Fruit fly (Drosophila melanogaster): Measurements from ENCODE around the gene Nnk.

Nnk gene

dm6 chr3R:17810951-17811706 lies 6.1 kb upstream of the Nnk start, which contains the start of the genes Alg1 and tinc:
Gene Alg1, minus strand, starts transcription at chr3R:17811134.
Gene tinc, plus strand, starts transcription at chr3R:17811541.
- TF ChIP-seq h (optimal IDR thresholded peaks at IDR 0.05): no peak
- no peak for TF ChIP-seq Myc (optimal IDR thresholded peaks at IDR 0.05)
- TF ChIP-seq Sin3A (optimal IDR thresholded peaks at IDR 0.05): no peak
- TF ChIP-seq insv (optimal IDR thresholded peaks at IDR 0.05): no peak
- TF ChIP-seq psq (optimal IDR thresholded peaks at IDR 0.05): no peak
- TF ChIP-seq ttk (optimal IDR thresholded peaks at IDR 0.05): no peak

DNA sequence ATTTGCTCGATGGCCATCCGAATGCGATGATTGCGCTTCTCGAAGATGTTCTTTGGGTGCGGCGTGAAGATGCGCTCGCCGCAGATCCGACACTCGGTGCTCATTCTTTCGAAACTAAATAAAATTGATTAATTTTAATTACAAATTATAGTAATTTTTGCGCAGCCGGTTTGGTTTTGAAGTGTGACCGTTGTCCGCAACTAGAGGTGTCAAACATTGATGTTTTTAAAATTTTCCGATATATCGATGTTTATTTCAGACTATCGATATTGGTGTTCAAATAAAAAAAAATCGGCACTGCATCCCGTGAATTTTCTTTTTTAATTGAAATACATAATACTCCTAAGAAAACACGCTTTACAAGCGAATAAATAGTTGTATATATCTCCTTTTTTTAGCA lies 4.0 kb upstream of the Nnk start, which contains the start of gene Odj:
Gene Odj (minus strand): TSS at position 209 of the 400 bp plus-strand sequence.
- TF ChIP-seq Myc (optimal IDR thresholded peaks at IDR 0.05) (no peak), psq (optimal IDR thresholded peaks at IDR 0.05) (no peak), insv (optimal IDR thresholded peaks at IDR 0.05) (no peak), ttk (optimal IDR thresholded peaks at IDR 0.05) (no peak)

dm6 chr3R:17807035-17807606 lies 2.1 kb upstream of the Nnk start, which contains the start of gene CG17801:
Gene CG17801, minus strand, starts transcription at chr3R:17807085.
- TF ChIP-seq h (optimal IDR thresholded peaks at IDR 0.05) (no peak), Myc (optimal IDR thresholded peaks at IDR 0.05) (no peak), psq (optimal IDR thresholded peaks at IDR 0.05) (no peak), ttk (optimal IDR thresholded peaks at IDR 0.05) (no peak), insv (optimal IDR thresholded peaks at IDR 0.05) (no peak), Sin3A (optimal IDR thresholded peaks at IDR 0.05) (no peak)

dm6 chr3R:17803025-17803424 lies 2.0 kb downstream of the Nnk start, which contains the start of gene CG17806:
Gene CG17806, minus strand, starts transcription at chr3R:17803260.
- TF ChIP-seq Myc (optimal IDR thresholded peaks at IDR 0.05) (no peak), ttk (optimal IDR thresholded peaks at IDR 0.05) (no peak), h (optimal IDR thresholded peaks at IDR 0.05) (no peak), Sin3A (optimal IDR thresholded peaks at IDR 0.05) (no peak), psq (optimal IDR thresholded peaks at IDR 0.05) (no peak), insv (optimal IDR thresholded peaks at IDR 0.05) (no peak)

dm6 chr3R:17801264-17801663 lies 3.8 kb downstream of the Nnk start, which contains the start of gene CG17803:
Gene CG17803, minus strand, starts transcription at chr3R:17801512.
- TF ChIP-seq psq (optimal IDR thresholded peaks at IDR 0.05): no peak
- no peak for TF ChIP-seq Myc (optimal IDR thresholded peaks at IDR 0.05)
- no peak for TF ChIP-seq Sin3A (optimal IDR thresholded peaks at IDR 0.05)
- TF ChIP-seq insv (optimal IDR thresholded peaks at IDR 0.05): no peak
- no peak for TF ChIP-seq h (optimal IDR thresholded peaks at IDR 0.05)
- no peak for TF ChIP-seq ttk (optimal IDR thresholded peaks at IDR 0.05)

dm6 chr3R:17798211-17798737 lies 6.8 kb downstream of the Nnk start, which contains the start of gene CG7379:
Gene CG7379, minus strand, starts transcription at chr3R:17798304.
- TF ChIP-seq Sin3A (optimal IDR thresholded peaks at IDR 0.05): no peak
- no peak for TF ChIP-seq psq (optimal IDR thresholded peaks at IDR 0.05)
- no peak for TF ChIP-seq insv (optimal IDR thresholded peaks at IDR 0.05)
- TF ChIP-seq Myc (optimal IDR thresholded peaks at IDR 0.05): no peak
- TF ChIP-seq h (optimal IDR thresholded peaks at IDR 0.05): no peak
- TF ChIP-seq ttk (optimal IDR thresholded peaks at IDR 0.05): no peak

DNA sequence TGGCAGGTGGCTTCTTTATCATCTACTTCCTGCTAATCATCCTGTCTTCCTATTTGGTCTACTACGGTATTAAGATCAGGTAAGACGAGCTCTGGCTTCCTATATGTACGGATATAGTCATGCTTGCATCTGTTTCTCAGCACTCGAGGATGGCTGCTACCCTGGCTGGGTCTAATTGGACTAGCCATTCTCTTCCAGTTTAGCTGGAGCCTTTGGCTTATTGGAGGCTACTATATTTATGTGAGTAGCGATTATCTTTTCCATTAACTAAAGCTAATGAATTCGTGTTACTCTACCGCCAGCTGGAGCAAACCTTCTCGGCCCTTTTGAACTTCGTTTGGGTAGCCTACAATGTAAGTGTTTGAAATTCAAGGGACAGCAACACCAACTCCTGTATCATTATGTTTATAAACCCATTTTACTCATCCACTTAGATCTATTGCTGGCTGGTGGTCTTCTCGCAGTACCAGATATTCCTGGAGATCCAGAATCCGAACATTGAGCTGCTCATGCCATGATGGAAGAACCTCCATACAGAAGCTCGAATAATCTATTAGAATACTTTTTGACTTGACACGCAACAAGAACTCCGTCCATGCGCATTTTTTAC lies 9.4 kb downstream of the Nnk start:
- TF ChIP-seq Myc (optimal IDR thresholded peaks at IDR 0.05) (no peak), Sin3A (optimal IDR thresholded peaks at IDR 0.05) (no peak), ttk (optimal IDR thresholded peaks at IDR 0.05) (no peak), insv (optimal IDR thresholded peaks at IDR 0.05) (no peak), h (optimal IDR thresholded peaks at IDR 0.05) (no peak), psq (optimal IDR thresholded peaks at IDR 0.05) (no peak)

- TF ChIP-seq psq (optimal IDR thresholded peaks at IDR 0.05) (no peak), insv (optimal IDR thresholded peaks at IDR 0.05) (no peak), h (optimal IDR thresholded peaks at IDR 0.05) (no peak), Myc (optimal IDR thresholded peaks at IDR 0.05) (no peak), ttk (optimal IDR thresholded peaks at IDR 0.05) (no peak), Sin3A (optimal IDR thresholded peaks at IDR 0.05) (no peak)
Observed at dm6 chr3R:17795075-17795420, 10.0 kb downstream of the Nnk start, which contains the start of gene pasi1. Gene pasi1, plus strand, starts transcription at chr3R:17795075.

DNA sequence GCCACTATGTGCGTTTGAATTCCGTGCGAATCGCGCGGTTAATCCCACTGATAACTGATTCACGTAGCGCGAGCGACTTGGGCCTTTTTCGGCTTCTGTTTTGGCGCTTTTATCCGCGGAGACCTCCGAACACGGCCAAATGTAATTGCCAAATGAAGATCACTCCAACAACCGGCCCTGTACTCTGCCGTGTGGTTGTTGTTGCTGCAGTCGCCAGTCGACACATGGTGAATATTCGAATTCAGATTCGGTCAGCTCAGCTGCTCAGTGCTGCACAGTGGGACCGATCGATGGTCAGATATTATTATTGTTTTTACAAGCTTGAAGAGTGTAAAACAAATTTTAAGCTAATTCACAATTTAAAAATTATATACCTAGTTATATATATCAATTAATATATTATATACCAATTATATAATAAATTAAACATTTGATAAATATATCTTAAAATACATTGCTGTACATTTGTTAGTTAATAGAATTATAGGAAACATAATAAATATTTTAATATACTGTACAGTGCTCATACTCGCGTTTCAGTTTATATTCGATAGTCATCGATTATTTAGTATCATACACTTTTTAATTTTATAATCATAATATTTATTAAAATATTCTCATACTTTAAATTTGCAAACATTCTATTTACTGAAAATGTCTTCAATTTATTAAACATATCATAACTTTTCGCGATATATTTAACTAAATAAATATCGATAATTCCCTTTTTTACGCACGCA lies 10.5 kb downstream of the Nnk start, which contains the start of gene CG43102:
Gene CG43102 (minus strand): TSS at position 156 of the 740 bp plus-strand sequence.
- no peak for TF ChIP-seq Sin3A (optimal IDR thresholded peaks at IDR 0.05)
- no peak for TF ChIP-seq h (optimal IDR thresholded peaks at IDR 0.05)
- no peak for TF ChIP-seq ttk (optimal IDR thresholded peaks at IDR 0.05)

- TF ChIP-seq h (optimal IDR thresholded peaks at IDR 0.05): no peak
- no peak for TF ChIP-seq Myc (optimal IDR thresholded peaks at IDR 0.05)
- TF ChIP-seq insv (optimal IDR thresholded peaks at IDR 0.05): no peak
- no peak for TF ChIP-seq ttk (optimal IDR thresholded peaks at IDR 0.05)
- TF ChIP-seq Sin3A (optimal IDR thresholded peaks at IDR 0.05): no peak
- TF ChIP-seq psq (optimal IDR thresholded peaks at IDR 0.05): no peak
Observed at dm6 chr3R:17793287-17793686, 11.8 kb downstream of the Nnk start.

- TF ChIP-seq Sin3A (optimal IDR thresholded peaks at IDR 0.05) (no peak), ttk (optimal IDR thresholded peaks at IDR 0.05) (no peak), Myc (optimal IDR thresholded peaks at IDR 0.05) (no peak), psq (optimal IDR thresholded peaks at IDR 0.05) (no peak), insv (optimal IDR thresholded peaks at IDR 0.05) (no peak), h (optimal IDR thresholded peaks at IDR 0.05) (no peak)
Observed at dm6 chr3R:17789937-17790336, 15.1 kb downstream of the Nnk start.
